Worm (Caenorhabditis elegans) whole organism, midembryonic: ENCODE measurements around the gene F33E11.2.

Experiments used
- T22C8.4 ChIP-seq: fragments of 200-800 bp; sonication (Bioruptor generic); IDR thresholded peaks from 2 replicates; pipeline ENCODE4 v1.3.6; 2022; ENCODE audit warnings: missing genetic modification characterization, missing compliant biosample characterization
- med-1 ChIP-seq: sonication (generic microtip); optimal IDR thresholded peaks from 2 replicates; lab custom pipeline; 2017; ENCODE audit warnings: missing genetic modification characterization, mild to moderate bottlenecking, missing compliant biosample characterization, antibody characterized with exemption, missing genetic modification reagents; ENCODE audit not compliant: insufficient read depth
- ref-1 ChIP-seq: fragments of 200-800 bp; sonication (Bioruptor generic); conservative IDR thresholded peaks from 2 replicates; pipeline ENCODE4 v1.3.6; 2022; ENCODE audit warnings: missing genetic modification reagents, missing genetic modification characterization, missing compliant biosample characterization
- ztf-29 ChIP-seq: fragments of 200-800 bp; sonication (Bioruptor generic); IDR thresholded peaks from 2 replicates; pipeline ENCODE4 v1.3.6; 2022; ENCODE audit warnings: missing genetic modification reagents, missing genetic modification characterization, missing compliant biosample characterization

- TF ChIP-seq T22C8.4 (GFP tag; lab: Robert Waterston, UW) (no peak), ztf-29 (no peak), med-1 (GFP tag; lab: Kevin White, UChicago) (no peak), ref-1 (no peak)
Measured at ce11 chrV:346005-346404, 48.3 kb downstream of the F33E11.2 start.
